Worm (Caenorhabditis elegans): ENCODE results near the gene T24B8.4.

Gene T24B8.4

DNA sequence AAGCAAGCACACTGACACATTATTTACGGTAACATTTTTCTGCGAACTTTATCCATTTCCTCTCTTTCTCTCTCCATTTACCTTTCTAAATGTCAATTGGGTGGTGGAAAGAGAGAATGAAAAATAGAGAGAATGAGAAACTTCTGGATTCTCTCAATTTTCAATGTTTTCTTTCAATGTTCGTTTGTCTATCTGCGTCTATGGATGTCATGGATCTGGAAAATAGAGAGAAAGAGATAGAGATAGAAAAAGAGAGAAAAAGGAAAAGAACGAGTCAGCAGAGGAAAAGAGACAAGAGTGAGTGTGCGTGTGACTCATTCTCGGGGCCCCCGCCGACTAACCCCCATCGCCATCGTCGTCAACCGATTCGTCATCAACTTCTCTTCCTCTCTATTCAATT lies 42.2 kb upstream of the T24B8.4 start, which contains the start of gene jun-1 (continued):
- TF ChIP-seq mec-3 (tag; optimal IDR thresholded peaks at IDR 0.05; ENCODE audit: borderline replicate concordance): no peak
- TF ChIP-seq ceh-14 (tag; optimal IDR thresholded peaks at IDR 0.05): no peak
- TF ChIP-seq pag-3 (tag; optimal IDR thresholded peaks at IDR 0.05; ENCODE audit: borderline replicate concordance): no peak
- peak; percentile 72 for TF ChIP-seq dve-1 (tag; optimal IDR thresholded peaks at IDR 0.05)
- peak; percentile 19 for TF ChIP-seq ceh-34 (tag; optimal IDR thresholded peaks at IDR 0.05)
- no peak for TF ChIP-seq ceh-9 (tag; optimal IDR thresholded peaks at IDR 0.05)
- TF ChIP-seq che-1 (tag; optimal IDR thresholded peaks at IDR 0.05): no peak
- no peak for TF ChIP-seq pax-1 (tag; optimal IDR thresholded peaks at IDR 0.05)
- TF ChIP-seq gmeb-2 (tag; optimal IDR thresholded peaks at IDR 0.05): no peak
- TF ChIP-seq lin-11 (tag; optimal IDR thresholded peaks at IDR 0.05): no peak
- TF ChIP-seq ahr-1 (tag; optimal IDR thresholded peaks at IDR 0.05): no peak
- TF ChIP-seq rnt-1 (tag; optimal IDR thresholded peaks at IDR 0.05): peak; percentile 55
- TF ChIP-seq ceh-30 (tag; optimal IDR thresholded peaks at IDR 0.05): no peak
- TF ChIP-seq zip-5 (tag; optimal IDR thresholded peaks at IDR 0.05): no peak
- TF ChIP-seq tbx-7 (tag; optimal IDR thresholded peaks at IDR 0.05): no peak
- peak; percentile 9 for TF ChIP-seq ref-2 (tag; optimal IDR thresholded peaks at IDR 0.05)
- TF ChIP-seq eyg-1 (tag; optimal IDR thresholded peaks at IDR 0.05): no peak
- no peak for TF ChIP-seq npax-4 (tag; optimal IDR thresholded peaks at IDR 0.05)
- no peak for TF ChIP-seq hlh-13 (GFP tag; optimal IDR thresholded peaks at IDR 0.05)
- TF ChIP-seq hlh-6 (tag; optimal IDR thresholded peaks at IDR 0.05): no peak
- TF ChIP-seq C38D4.7 (GFP tag; optimal IDR thresholded peaks at IDR 0.05): no peak
- TF ChIP-seq Y22D7AL.16 (tag; optimal IDR thresholded peaks at IDR 0.05): no peak
- peak; percentile 80 for TF ChIP-seq ceh-18 (tag; optimal IDR thresholded peaks at IDR 0.05)
- TF ChIP-seq unc-86 (tag; optimal IDR thresholded peaks at IDR 0.05): no peak
- no peak for TF ChIP-seq pha-4 (tag; optimal IDR thresholded peaks at IDR 0.05)
- no peak for TF ChIP-seq sdc-2 (tag; optimal IDR thresholded peaks at IDR 0.05)

- TF ChIP-seq ceh-9 (tag; optimal IDR thresholded peaks at IDR 0.05) (no peak), ceh-14 (tag; optimal IDR thresholded peaks at IDR 0.05) (no peak), tbx-2 (tag; optimal IDR thresholded peaks at IDR 0.05) (no peak), K09A11.1 (tag; optimal IDR thresholded peaks at IDR 0.05; ENCODE audit: insufficient read depth) (no peak), che-1 (tag; optimal IDR thresholded peaks at IDR 0.05) (no peak), ceh-30 (tag; optimal IDR thresholded peaks at IDR 0.05) (no peak), C38D4.7 (GFP tag; optimal IDR thresholded peaks at IDR 0.05) (no peak), unc-86 (tag; optimal IDR thresholded peaks at IDR 0.05) (no peak), hlh-6 (tag; optimal IDR thresholded peaks at IDR 0.05) (no peak), hlh-15 (tag; optimal IDR thresholded peaks at IDR 0.05) (no peak), ref-2 (tag; optimal IDR thresholded peaks at IDR 0.05) (no peak), ets-4 (tag; optimal IDR thresholded peaks at IDR 0.05) (no peak), hlh-30 (tag; optimal IDR thresholded peaks at IDR 0.05; ENCODE audit: insufficient read depth) (no peak), pax-1 (tag; optimal IDR thresholded peaks at IDR 0.05) (no peak)
These were observed 40.9 kb upstream of the T24B8.4 start for ce11 chrII:9111471-9112016.

- TF ChIP-seq lim-6 (tag; optimal IDR thresholded peaks at IDR 0.05) (no peak), unc-42 (tag; optimal IDR thresholded peaks at IDR 0.05) (peak; percentile 37)
These were observed 38.4 kb upstream of the T24B8.4 start, which contains the start of gene T24H10.4 for ce11 chrII:9108905-9109551. TSS of gene T24H10.4 (plus strand) at chrII:9109534.

ce11 chrII:9108443-9108842 lies 37.8 kb upstream of the T24B8.4 start, which contains the start of gene dnj-23:
TSS of gene dnj-23 (minus strand) at chrII:9108600.
- TF ChIP-seq unc-42 (tag; optimal IDR thresholded peaks at IDR 0.05) (no peak), pha-4 (tag; optimal IDR thresholded peaks at IDR 0.05) (no peak), pag-3 (tag; optimal IDR thresholded peaks at IDR 0.05; ENCODE audit: borderline replicate concordance) (no peak), ceh-18 (tag; optimal IDR thresholded peaks at IDR 0.05) (no peak), tbx-7 (tag; optimal IDR thresholded peaks at IDR 0.05) (no peak), zip-5 (tag; optimal IDR thresholded peaks at IDR 0.05) (no peak), ceh-14 (tag; optimal IDR thresholded peaks at IDR 0.05) (no peak), ceh-31 (tag; optimal IDR thresholded peaks at IDR 0.05) (no peak), syd-9 (tag; optimal IDR thresholded peaks at IDR 0.05) (no peak), dmd-4 (tag; optimal IDR thresholded peaks at IDR 0.05; ENCODE audit: borderline replicate concordance) (no peak), elt-2 (tag; optimal IDR thresholded peaks at IDR 0.05) (no peak), ceh-6 (GFP tag; optimal IDR thresholded peaks at IDR 0.05) (no peak), elt-4 (tag; optimal IDR thresholded peaks at IDR 0.05) (no peak), mec-3 (tag; optimal IDR thresholded peaks at IDR 0.05; ENCODE audit: borderline replicate concordance) (no peak), unc-55 (GFP tag; optimal IDR thresholded peaks at IDR 0.05) (no peak), eyg-1 (tag; optimal IDR thresholded peaks at IDR 0.05) (no peak), sdc-2 (tag; optimal IDR thresholded peaks at IDR 0.05) (no peak), sox-2 (GFP tag; IDR thresholded peaks at IDR 0.05) (no peak), ceh-22 (tag; optimal IDR thresholded peaks at IDR 0.05) (no peak)

Data from whole organism, late embryonic.